Worm (Caenorhabditis elegans) whole organism, early embryonic: ENCODE results near the gene M70.3.
"Not testable (repeated sequence)": the region's sequence is repeated elsewhere in the genome, so short reads cannot be mapped to it uniquely, and the experiment has no call there.

ENCODE experiments used
- B0310.2 ChIP-seq: sonication (generic microtip); optimal IDR thresholded peaks from 2 replicates; lab custom pipeline; 2016; ENCODE audit warnings: mild to moderate bottlenecking, missing genetic modification characterization, missing compliant biosample characterization
- F13C5.2 ChIP-seq: sonication (generic microtip); optimal IDR thresholded peaks from 2 replicates; lab custom pipeline; 2017; ENCODE audit warnings: mild to moderate bottlenecking, missing genetic modification characterization, inconsistent platforms, missing compliant biosample characterization
- aly-1 ChIP-seq: sonication (generic microtip); optimal IDR thresholded peaks from 2 replicates; lab custom pipeline; 2016; ENCODE audit warnings: missing genetic modification characterization, missing compliant biosample characterization
- ama-1 ChIP-seq: fragments of 150-350 bp; optimal IDR thresholded peaks from 2 replicates; lab custom pipeline; 2014
- ceh-13 ChIP-seq: fragments of 200-800 bp; sonication (Bioruptor generic); optimal IDR thresholded peaks from 2 replicates; lab custom pipeline; 2018; ENCODE audit warnings: mild to moderate bottlenecking, missing genetic modification characterization, missing compliant biosample characterization
- ceh-36 ChIP-seq: sonication (generic microtip); optimal IDR thresholded peaks from 2 replicates; lab custom pipeline; 2016; ENCODE audit warnings: missing genetic modification characterization, inconsistent platforms, missing compliant biosample characterization
- ets-7 ChIP-seq: sonication (generic microtip); optimal IDR thresholded peaks from 2 replicates; lab custom pipeline; 2016; ENCODE audit warnings: missing genotype, missing genetic modification characterization, missing compliant biosample characterization
- flt-1 ChIP-seq: fragments of 200-800 bp; sonication (Bioruptor generic); IDR thresholded peaks from 2 replicates; pipeline ENCODE4 v1.3.6; 2022; ENCODE audit warnings: missing genetic modification characterization, missing compliant biosample characterization
- hmbx-1 ChIP-seq: sonication (generic microtip); optimal IDR thresholded peaks from 2 replicates; lab custom pipeline; 2016; ENCODE audit warnings: mild to moderate bottlenecking, missing genetic modification characterization, missing compliant biosample characterization
- hmg-4 ChIP-seq: fragments of 200-800 bp; sonication (Bioruptor generic); optimal IDR thresholded peaks from 2 replicates; lab custom pipeline; 2018; ENCODE audit warnings: mild to moderate bottlenecking, missing genetic modification characterization, missing compliant biosample characterization
- hnd-1 ChIP-seq: sonication (generic microtip); optimal IDR thresholded peaks from 2 replicates; lab custom pipeline; 2016; ENCODE audit warnings: missing genetic modification characterization, missing compliant biosample characterization
- pes-1 ChIP-seq: fragments of 200-800 bp; sonication (Bioruptor generic); IDR thresholded peaks from 2 replicates; pipeline ENCODE4 v1.3.6; 2022; ENCODE audit warnings: missing genetic modification reagents, missing genetic modification characterization, missing compliant biosample characterization
- scrt-1 ChIP-seq: fragments of 200-800 bp; sonication (Bioruptor generic); IDR thresholded peaks from 2 replicates; pipeline ENCODE4 v1.3.6; 2022; ENCODE audit warnings: missing genetic modification characterization, missing compliant biosample characterization
- sea-1 ChIP-seq: fragments of 200-800 bp; sonication (Bioruptor generic); conservative IDR thresholded peaks from 2 replicates; pipeline ENCODE4 v1.3.6; 2022; ENCODE audit warnings: missing genetic modification characterization, missing compliant biosample characterization
- tbx-11 ChIP-seq: fragments of 200-800 bp; sonication (Bioruptor generic); IDR thresholded peaks from 2 replicates; pipeline ENCODE4 v1.3.6; 2022; ENCODE audit warnings: missing genetic modification characterization, missing compliant biosample characterization
- tbx-37 ChIP-seq: fragments of 200-800 bp; sonication (Bioruptor generic); conservative IDR thresholded peaks from 2 replicates; pipeline ENCODE4 v1.3.6; 2022; ENCODE audit warnings: missing genetic modification reagents, missing genetic modification characterization, missing compliant biosample characterization
- tra-4 ChIP-seq: sonication (generic microtip); optimal IDR thresholded peaks from 2 replicates; lab custom pipeline; 2017; ENCODE audit warnings: missing genetic modification characterization, missing compliant biosample characterization

The M70.3 gene

ce11 chrIV:2242349-2243088, at the start of gene M70.3, which contains the start of gene M70.2:
M70.3 (minus strand) TSS chrIV:2242449.
M70.2 (plus strand) TSS chrIV:2243038.
- no peak for TF ChIP-seq scrt-1 (GFP tag; lab: Robert Waterston, UW)
- TF ChIP-seq hnd-1 (tag; lab: Kevin White, UChicago), result no peak
- TF ChIP-seq ceh-36 (tag; lab: Kevin White, UChicago), result no peak
- no peak for TF ChIP-seq aly-1 (tag; lab: Kevin White, UChicago)
- no peak for TF ChIP-seq B0310.2

DNA sequence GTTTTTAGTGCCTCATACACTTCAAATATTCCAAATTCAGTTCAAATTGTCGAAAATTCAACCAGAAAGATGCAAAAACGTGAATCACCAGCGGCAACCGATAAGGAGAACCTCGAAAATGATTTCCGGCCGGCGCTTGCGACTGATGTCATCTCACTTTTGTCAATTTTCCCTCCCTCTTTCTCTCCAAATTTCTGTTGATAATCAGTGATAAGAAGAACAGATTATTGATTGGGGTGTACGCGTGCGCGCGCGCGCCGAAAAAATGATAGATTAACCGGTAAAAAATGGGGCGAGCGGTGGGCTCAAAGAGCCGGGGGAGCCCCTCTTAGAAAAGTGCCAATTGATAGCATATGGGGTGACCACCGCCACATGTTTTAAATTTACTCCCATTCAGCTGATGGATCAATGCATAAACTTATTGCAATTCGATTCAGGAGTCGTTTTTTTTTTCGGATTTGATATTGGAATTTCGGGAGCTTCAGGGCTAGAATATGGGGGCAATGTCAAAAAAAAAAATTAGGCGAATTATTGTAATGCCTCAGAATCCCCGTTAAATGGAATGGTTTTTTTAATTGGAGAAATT, 42.3 kb upstream of the M70.3 start:
- 0 out of 2 replicates have a peak, but pooled peaks have one; percentile 4 for TF ChIP-seq pes-1 (GFP tag; lab: Robert Waterston, UW)
- no peak for TF ChIP-seq flt-1

ce11 chrIV:2281353-2281976, 39.2 kb upstream of the M70.3 start:
- no peak for TF ChIP-seq aly-1 (tag; lab: Kevin White, UChicago)
- no peak for TF ChIP-seq pes-1 (GFP tag; lab: Robert Waterston, UW)
- TF ChIP-seq tbx-37, result no peak
- no peak for TF ChIP-seq hmbx-1
- TF ChIP-seq ceh-13 (GFP tag; lab: Kevin White, UChicago), result no peak
- TF ChIP-seq hnd-1 (tag; lab: Kevin White, UChicago), result no peak
- no peak for TF ChIP-seq ama-1
- TF ChIP-seq B0310.2, result no peak
- no peak for TF ChIP-seq hmg-4
- no peak for TF ChIP-seq ets-7 (tag; lab: Kevin White, UChicago)
- TF ChIP-seq flt-1, result no peak
- no peak for TF ChIP-seq tbx-11 (GFP tag; lab: Robert Waterston, UW)
- no peak for TF ChIP-seq F13C5.2 (tag; lab: Kevin White, UChicago)
- TF ChIP-seq scrt-1 (GFP tag; lab: Robert Waterston, UW), result no peak
- no peak for TF ChIP-seq sea-1 (GFP tag; lab: Robert Waterston, UW)
- TF ChIP-seq tra-4 (tag; lab: Kevin White, UChicago), result no peak
- no peak for TF ChIP-seq ceh-36 (tag; lab: Kevin White, UChicago)

- TF ChIP-seq scrt-1 (GFP tag; lab: Robert Waterston, UW), result 0 out of 2 replicates have a peak, but pooled peaks have one; percentile 31
These were observed 33.3 kb upstream of the M70.3 start, which contains the start of gene M70.5 for ce11 chrIV:2275545-2275944. M70.5 (minus strand) TSS chrIV:2275622.

DNA sequence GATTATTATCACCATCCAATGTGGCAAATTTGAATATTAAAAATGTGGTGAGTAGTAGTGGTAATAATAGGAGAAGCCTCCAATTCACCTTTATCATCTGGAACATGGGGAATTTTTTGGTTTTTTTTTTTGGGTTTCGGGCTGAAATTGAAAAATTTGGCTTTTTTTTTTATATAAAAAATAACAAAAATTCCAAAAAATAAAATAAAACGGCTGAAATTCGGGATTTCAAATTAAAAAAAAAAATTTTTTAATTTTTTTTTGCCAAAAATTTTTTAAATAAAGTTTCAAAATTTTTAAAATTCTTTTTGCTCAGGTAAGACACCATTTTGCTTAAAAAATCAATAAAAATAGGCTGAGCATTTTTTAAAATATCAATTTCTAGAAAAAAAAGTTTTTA, 21.3 kb upstream of the M70.3 start, which contains the start of gene famp-1:
Gene famp-1, minus strand, starts transcription at position 101 of the 400 bp plus-strand sequence.
- TF ChIP-seq sea-1 (GFP tag; lab: Robert Waterston, UW), result no peak
- TF ChIP-seq F13C5.2 (tag; lab: Kevin White, UChicago), result no peak

DNA sequence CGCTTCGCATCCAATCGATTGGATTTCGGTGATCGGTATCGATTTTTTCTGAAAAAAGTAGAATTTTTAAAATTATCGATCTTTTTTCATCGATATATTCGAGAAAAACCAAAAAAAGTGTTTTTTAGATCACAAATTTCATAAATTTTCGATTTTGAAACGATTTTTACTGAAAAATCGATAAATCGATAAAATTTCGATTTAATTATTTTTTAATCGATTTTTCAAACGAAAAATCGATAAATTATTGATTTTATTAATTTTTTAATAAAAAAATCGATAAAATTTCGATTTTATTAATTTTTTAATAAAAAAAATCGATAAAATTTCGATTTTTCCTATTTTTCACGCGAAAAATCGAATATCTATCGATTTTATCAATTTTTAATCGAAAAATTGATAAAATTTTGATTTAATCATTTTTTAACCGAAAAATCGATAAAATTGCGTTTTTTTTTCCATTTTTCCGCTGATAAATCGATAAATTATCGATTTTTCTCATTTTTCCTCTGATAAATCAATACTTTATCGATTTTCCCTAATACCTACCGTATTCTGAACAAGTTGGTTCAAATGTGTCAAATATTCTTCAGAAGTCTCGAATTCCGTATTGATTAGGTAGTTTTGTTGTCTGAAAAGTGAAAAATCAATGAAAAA, 11.3 kb upstream of the M70.3 start:
- TF ChIP-seq tra-4 (tag; lab: Kevin White, UChicago), result no peak
- TF ChIP-seq scrt-1 (GFP tag; lab: Robert Waterston, UW), result no peak
- TF ChIP-seq F13C5.2 (tag; lab: Kevin White, UChicago), result no peak
- no peak for TF ChIP-seq hmbx-1
- no peak for TF ChIP-seq B0310.2
- no peak for TF ChIP-seq flt-1
- no peak for TF ChIP-seq ceh-13 (GFP tag; lab: Kevin White, UChicago)

DNA sequence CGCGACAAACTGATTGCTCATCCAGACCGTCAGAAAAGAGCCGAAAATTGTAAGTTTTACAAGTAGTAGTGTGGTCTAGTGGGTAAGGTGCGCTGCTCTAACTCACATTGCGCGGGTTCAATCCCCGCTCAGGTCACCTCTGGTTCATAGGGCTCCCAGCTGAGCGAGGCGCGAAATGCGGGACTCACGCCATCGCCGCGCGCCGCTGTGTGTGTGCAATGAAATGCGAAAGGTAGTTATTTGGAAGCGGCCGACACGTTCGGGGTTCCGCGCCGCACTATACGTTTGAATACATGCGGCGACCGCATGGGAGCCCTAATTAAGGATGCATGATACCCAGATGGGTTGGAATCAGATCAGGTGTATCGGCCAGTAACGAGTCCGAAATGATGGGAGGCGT, 3.9 kb upstream of the M70.3 start:
- TF ChIP-seq scrt-1 (GFP tag; lab: Robert Waterston, UW) (no peak), ceh-13 (GFP tag; lab: Kevin White, UChicago) (no peak), B0310.2 (no peak), tra-4 (tag; lab: Kevin White, UChicago) (no peak), tbx-11 (GFP tag; lab: Robert Waterston, UW) (no peak), hmg-4 (no peak), hmbx-1 (no peak), pes-1 (GFP tag; lab: Robert Waterston, UW) (no peak), tbx-37 (no peak), ets-7 (tag; lab: Kevin White, UChicago) (no peak), ceh-36 (tag; lab: Kevin White, UChicago) (no peak), hnd-1 (tag; lab: Kevin White, UChicago) (no peak), ama-1 (no peak), flt-1 (no peak), F13C5.2 (tag; lab: Kevin White, UChicago) (no peak), aly-1 (tag; lab: Kevin White, UChicago) (no peak), sea-1 (GFP tag; lab: Robert Waterston, UW) (no peak)

ce11 chrIV:2245565-2245964, 3.3 kb upstream of the M70.3 start, which contains the start of gene M70.1:
M70.1 (plus strand) TSS chrIV:2245865.
- not testable (repeated sequence) for TF ChIP-seq pes-1 (GFP tag; lab: Robert Waterston, UW); B0310.2; tbx-37
